Worm (Caenorhabditis elegans): ENCODE data around the gene T28A8.3.
"Not testable (repeated sequence)": the region's sequence is repeated elsewhere in the genome, so short reads cannot be mapped to it uniquely, and the experiment has no call there.

DNA sequence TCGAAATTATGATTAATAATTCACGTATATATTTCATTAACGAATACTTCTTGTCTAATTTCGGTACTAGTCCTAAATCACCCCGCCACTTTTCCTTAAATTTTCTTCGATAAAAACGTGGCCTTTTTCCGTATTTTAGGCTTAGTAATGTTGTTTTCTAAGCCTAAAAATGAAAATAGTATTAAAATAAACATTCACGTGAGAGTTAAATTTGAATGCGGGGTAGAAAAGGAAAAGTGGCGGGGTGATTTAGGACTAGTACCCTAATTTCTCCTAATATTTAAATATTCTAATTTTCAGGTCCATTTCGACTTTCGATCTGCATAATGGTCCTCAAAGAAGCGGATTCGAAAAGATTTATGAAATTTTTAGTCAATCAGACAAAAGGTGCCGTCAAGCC, 6.9 kb upstream of the T28A8.3 start, which contains the start of gene T28A8.6:
- not testable (repeated sequence) for TF ChIP-seq snpc-4 (GFP tag; optimal IDR thresholded peaks at IDR 0.05); snpc-4 (tag; optimal IDR thresholded peaks at IDR 0.05); snpc-3.4 (tag; optimal IDR thresholded peaks at IDR 0.05); tlf-1 (GFP tag; optimal IDR thresholded peaks at IDR 0.05)

Data from whole organism, young adult.